Worm (Caenorhabditis elegans) whole organism, mixed stage, embryonic: ENCODE results near the gene D1053.2.

Experiments used
- cnd-1 ChIP-seq: fragments of 200-800 bp; sonication (Bioruptor generic); optimal IDR thresholded peaks from 2 replicates; lab custom pipeline; 2018; ENCODE audit warnings: mild to moderate bottlenecking, missing genetic modification characterization, missing compliant biosample characterization
- lin-13 ChIP-seq: fragments of 150-350 bp; optimal IDR thresholded peaks from 2 replicates; lab custom pipeline; 2014; ENCODE audit warnings: missing biosample characterization, missing genetic modification characterization
- nhr-237 ChIP-seq: fragments of 150-350 bp; optimal IDR thresholded peaks from 2 replicates; lab custom pipeline; 2014; ENCODE audit warnings: missing biosample characterization, missing genetic modification characterization
- pha-4 ChIP-seq: fragments of 150-350 bp; optimal IDR thresholded peaks from 2 replicates; lab custom pipeline; 2018; ENCODE audit warnings: missing biosample characterization, missing genetic modification reagents, missing genetic modification characterization
- unc-62 ChIP-seq: fragments of 150-350 bp; optimal IDR thresholded peaks from 2 replicates; lab custom pipeline; 2014; ENCODE audit warnings: missing biosample characterization, missing genetic modification reagents, missing genetic modification characterization

- TF ChIP-seq lin-13 (no peak), cnd-1 (tag; lab: Kevin White, UChicago) (no peak), nhr-237 (tag; lab: Kevin White, UChicago) (no peak), pha-4 (tag; lab: Kevin White, UChicago) (no peak), unc-62 (no peak)
Observed at ce11 chrX:11696696-11697095, 31.3 kb upstream of the D1053.2 start, which contains the start of gene C44C10.12.
